Fruit fly (Drosophila melanogaster) whole organism, pupa: ENCODE measurements around the gene eIF4E6.

ENCODE experiments used
- CG10348 ChIP-seq: fragments of 200-800 bp; sonication (Bioruptor generic); IDR thresholded peaks from 2 replicates; pipeline ENCODE4 v1.3.6; 2022; ENCODE audit warnings: missing biosample characterization, missing genetic modification characterization
- CG12605 ChIP-seq: fragments of 200-800 bp; sonication (Bioruptor generic); IDR thresholded peaks from 2 replicates; pipeline ENCODE4 v1.3.6; 2022; ENCODE audit warnings: missing biosample characterization, missing genetic modification characterization
- CG13204 ChIP-seq: fragments of 200-800 bp; sonication (Bioruptor generic); optimal IDR thresholded peaks from 2 replicates; lab custom pipeline; 2018; ENCODE audit warnings: missing biosample characterization, mild to moderate bottlenecking, missing genetic modification characterization, moderate library complexity
- CG14655 ChIP-seq: fragments of 200-800 bp; sonication (Bioruptor generic); optimal IDR thresholded peaks from 3 replicates; lab custom pipeline; 2017; ENCODE audit warnings: mild to moderate bottlenecking, missing biosample characterization, missing genetic modification reagents, missing genetic modification characterization
- CG15710 ChIP-seq: fragments of 200-800 bp; sonication (Bioruptor generic); optimal IDR thresholded peaks from 2 replicates; lab custom pipeline; 2018; ENCODE audit warnings: missing biosample characterization, mild to moderate bottlenecking, missing genetic modification characterization, moderate library complexity
- CG17806 ChIP-seq: fragments of 200-800 bp; sonication (Bioruptor generic); optimal IDR thresholded peaks from 2 replicates; lab custom pipeline; 2018; ENCODE audit warnings: missing biosample characterization, mild to moderate bottlenecking, missing genetic modification characterization, moderate library complexity
- CG32121 ChIP-seq: fragments of 200-800 bp; sonication (Bioruptor generic); IDR thresholded peaks from 2 replicates; pipeline ENCODE4 v1.3.6; 2022; ENCODE audit warnings: missing biosample characterization, missing genetic modification characterization
- CG34367 ChIP-seq: fragments of 200-800 bp; sonication (Bioruptor generic); optimal IDR thresholded peaks from 2 replicates; lab custom pipeline; 2018; ENCODE audit warnings: missing biosample characterization, mild to moderate bottlenecking, missing genetic modification characterization
- CG4496 ChIP-seq: fragments of 200-800 bp; sonication (Bioruptor generic); IDR thresholded peaks from 3 replicates; pipeline ENCODE4 v1.3.6; 2022; ENCODE audit warnings: missing biosample characterization, missing genetic modification characterization
- CG8159 ChIP-seq: fragments of 200-800 bp; sonication (Bioruptor generic); optimal IDR thresholded peaks from 3 replicates; lab custom pipeline; 2018; ENCODE audit warnings: missing biosample characterization, mild to moderate bottlenecking, missing genetic modification characterization, moderate library complexity
- CG8301 ChIP-seq: fragments of 200-800 bp; sonication (Bioruptor generic); optimal IDR thresholded peaks from 2 replicates; lab custom pipeline; 2018; ENCODE audit warnings: missing biosample characterization, mild to moderate bottlenecking, missing genetic modification characterization
- CG9948 ChIP-seq: fragments of 200-800 bp; sonication (Bioruptor generic); optimal IDR thresholded peaks from 2 replicates; lab custom pipeline; 2018; ENCODE audit warnings: missing biosample characterization, mild to moderate bottlenecking, missing genetic modification characterization, moderate library complexity
- D1 ChIP-seq: fragments of 200-800 bp; sonication (Bioruptor generic); optimal IDR thresholded peaks from 2 replicates; lab custom pipeline; 2018; ENCODE audit warnings: missing biosample characterization, mild to moderate bottlenecking, missing genetic modification characterization, moderate library complexity
- EcR ChIP-seq: fragments of 200-800 bp; sonication (Bioruptor generic); optimal IDR thresholded peaks from 3 replicates; lab custom pipeline; 2019; ENCODE audit warnings: missing biosample characterization, missing genetic modification characterization, mild to moderate bottlenecking, moderate library complexity, missing genetic modification reagents
- Ets98B ChIP-seq: fragments of 200-800 bp; sonication (Bioruptor generic); IDR thresholded peaks from 2 replicates; pipeline ENCODE4 v1.3.6; 2022; ENCODE audit warnings: missing biosample characterization, missing genetic modification characterization
- Pif1A ChIP-seq: fragments of 200-800 bp; sonication (Bioruptor generic); optimal IDR thresholded peaks from 3 replicates; lab custom pipeline; 2016; ENCODE audit warnings: missing biosample characterization, missing genetic modification characterization
- Pif1B ChIP-seq: fragments of 200-800 bp; sonication (Bioruptor generic); optimal IDR thresholded peaks from 3 replicates; lab custom pipeline; 2016; ENCODE audit warnings: missing biosample characterization, missing genetic modification characterization
- Snoo ChIP-seq: fragments of 200-800 bp; sonication (Bioruptor generic); optimal IDR thresholded peaks from 3 replicates; lab custom pipeline; 2017; ENCODE audit warnings: missing biosample characterization, mild to moderate bottlenecking, missing genetic modification characterization, inconsistent platforms
- fd96Ca ChIP-seq: fragments of 200-800 bp; sonication (Bioruptor generic); IDR thresholded peaks from 3 replicates; pipeline ENCODE4 v1.3.6; 2022; ENCODE audit warnings: missing biosample characterization, missing genetic modification characterization
- gl ChIP-seq: fragments of 200-800 bp; sonication (Bioruptor generic); optimal IDR thresholded peaks from 2 replicates; lab custom pipeline; 2018; ENCODE audit warnings: missing biosample characterization, mild to moderate bottlenecking, missing genetic modification characterization
- rn ChIP-seq: fragments of 200-800 bp; sonication (Bioruptor generic); IDR thresholded peaks from 2 replicates; pipeline ENCODE4 v1.3.6; 2022; ENCODE audit warnings: missing biosample characterization, missing genetic modification characterization

The eIF4E6 gene

DNA sequence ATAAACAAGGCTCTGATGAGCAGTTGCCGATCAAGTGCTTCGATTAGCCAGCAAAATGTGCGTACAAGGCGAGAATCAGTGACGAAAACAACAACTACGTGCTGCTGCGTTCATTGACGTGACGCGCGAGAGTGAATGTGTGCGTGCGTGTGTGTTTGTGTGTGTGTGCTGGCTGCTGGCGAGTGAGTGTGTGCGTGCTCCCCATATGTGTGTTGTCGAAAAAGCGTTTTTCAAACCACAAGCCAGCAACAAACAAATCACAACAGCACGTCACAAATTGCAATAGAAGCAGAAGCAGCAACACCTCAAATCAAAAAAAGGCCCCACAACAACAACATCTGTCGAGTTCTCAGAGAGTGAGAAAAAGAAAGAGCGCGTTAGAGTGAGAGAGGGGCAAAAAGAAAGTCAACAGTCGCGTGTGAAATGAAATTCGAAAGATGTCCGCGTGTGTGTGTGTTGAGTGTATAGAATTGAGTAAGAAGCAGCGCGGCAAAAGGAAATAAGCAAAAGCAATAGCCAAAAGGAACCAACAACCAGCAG lies 37.0 kb upstream of the eIF4E6 start:
- TF ChIP-seq EcR (GFP tag; lab: Kevin White, UChicago) (peak; percentile 96), CG8301 (tag; lab: Kevin White, UChicago) (no peak), Pif1A (GFP tag; lab: Kevin White, UChicago) (no peak), rn (GFP tag; lab: Robert Waterston, UW) (no peak), CG10348 (GFP tag; lab: Robert Waterston, UW) (no peak)

DNA sequence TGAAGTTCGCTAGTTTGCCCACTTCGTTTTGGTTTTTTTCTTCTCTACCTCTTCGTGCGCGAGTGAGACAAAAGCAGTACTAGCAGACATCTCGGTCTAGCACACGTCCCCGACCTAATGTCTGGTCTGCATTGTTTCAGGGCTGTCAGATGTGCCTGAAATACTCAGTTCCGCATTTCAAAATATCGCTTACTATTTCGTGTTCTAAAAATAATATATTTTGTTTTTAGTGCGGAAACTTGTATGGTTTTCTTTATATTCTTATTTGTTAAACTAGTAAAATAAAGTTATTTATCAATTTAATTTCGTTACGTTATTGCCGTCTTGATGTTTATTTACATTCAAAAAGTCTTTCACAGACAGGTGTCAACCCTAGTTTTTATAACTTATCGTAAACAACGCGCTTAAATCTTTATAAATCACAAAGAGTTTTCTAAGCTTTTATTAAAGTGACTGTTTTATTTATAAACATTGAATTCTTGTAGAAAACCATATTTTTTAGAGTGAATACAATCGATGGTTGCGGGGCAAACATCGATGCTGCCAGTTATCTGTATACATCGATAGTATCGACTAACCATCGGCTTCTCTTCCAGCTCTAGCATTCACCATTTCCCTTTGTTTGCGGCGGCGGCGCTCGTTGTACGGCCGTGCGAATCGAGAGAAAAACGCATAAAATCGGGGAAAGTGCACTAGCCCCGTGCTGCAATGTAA lies 36.4 kb upstream of the eIF4E6 start:
- peak; percentile 71 for TF ChIP-seq CG9948
- TF ChIP-seq CG8159 = peak; percentile 82
- peak; percentile 62 for TF ChIP-seq Pif1B (GFP tag; lab: Kevin White, UChicago)
- TF ChIP-seq CG14655 (GFP tag; lab: Kevin White, UChicago) = peak; percentile 75
- TF ChIP-seq CG34367 (tag; lab: Kevin White, UChicago) = peak; percentile 42
- peak; percentile 46 for TF ChIP-seq Snoo (tag; lab: Kevin White, UChicago)
- TF ChIP-seq fd96Ca = no peak
- TF ChIP-seq EcR (GFP tag; lab: Kevin White, UChicago) = no peak
- no peak for TF ChIP-seq CG32121 (GFP tag; lab: Robert Waterston, UW)
- TF ChIP-seq CG13204 = no peak
- no peak for TF ChIP-seq CG4496 (GFP tag; lab: Robert Waterston, UW)
- TF ChIP-seq Pif1A (GFP tag; lab: Kevin White, UChicago) = peak; percentile 59
- no peak for TF ChIP-seq CG12605
- TF ChIP-seq CG17806 (tag; lab: Kevin White, UChicago) = peak; percentile 75
- TF ChIP-seq gl (tag; lab: Kevin White, UChicago) = no peak
- peak; percentile 56 for TF ChIP-seq CG8301 (tag; lab: Kevin White, UChicago)
- TF ChIP-seq CG15710 (tag; lab: Kevin White, UChicago) = peak; percentile 80
- TF ChIP-seq, all 21 proteins: peak for 10

DNA sequence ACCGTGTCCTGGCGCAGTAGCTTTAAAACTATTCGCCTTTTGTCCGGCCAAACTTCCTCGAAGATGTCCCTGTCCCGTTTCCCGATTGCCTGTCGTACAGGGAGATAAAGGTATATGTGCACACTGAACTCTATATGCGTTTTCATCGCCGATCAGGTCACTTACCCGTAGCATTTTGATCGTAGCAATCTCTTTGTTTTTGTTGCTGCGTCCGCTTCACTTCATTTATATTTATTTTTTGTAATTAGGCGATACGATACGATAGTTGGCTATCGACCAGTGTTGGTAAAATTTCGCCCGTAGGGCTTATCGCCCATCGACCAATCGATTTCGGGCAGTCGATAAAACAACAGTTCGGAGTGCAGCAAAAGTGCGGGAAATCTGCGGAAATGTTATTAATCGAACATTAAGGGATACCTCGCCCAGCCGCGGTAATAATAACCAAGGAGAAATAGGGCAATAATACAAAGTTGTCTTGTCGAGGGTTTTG lies 35.8 kb upstream of the eIF4E6 start, which contains the start of the genes Cul5 and Bicra:
Gene Cul5 (minus strand): TSS at position 259 of the 490 bp plus-strand sequence.
Gene Bicra (plus strand): TSS at position 324 of the 490 bp plus-strand sequence.
- TF ChIP-seq CG12605 (peak; percentile 51; the same call in 1 of the 2 replicates), CG4496 (GFP tag; lab: Robert Waterston, UW) (no peak), CG10348 (GFP tag; lab: Robert Waterston, UW) (no peak), CG8301 (tag; lab: Kevin White, UChicago) (no peak), Snoo (tag; lab: Kevin White, UChicago) (no peak), CG9948 (no peak), EcR (GFP tag; lab: Kevin White, UChicago) (peak; percentile 94), fd96Ca (no peak; the same call in 2 of the 3 replicates), Pif1A (GFP tag; lab: Kevin White, UChicago) (no peak)

DNA sequence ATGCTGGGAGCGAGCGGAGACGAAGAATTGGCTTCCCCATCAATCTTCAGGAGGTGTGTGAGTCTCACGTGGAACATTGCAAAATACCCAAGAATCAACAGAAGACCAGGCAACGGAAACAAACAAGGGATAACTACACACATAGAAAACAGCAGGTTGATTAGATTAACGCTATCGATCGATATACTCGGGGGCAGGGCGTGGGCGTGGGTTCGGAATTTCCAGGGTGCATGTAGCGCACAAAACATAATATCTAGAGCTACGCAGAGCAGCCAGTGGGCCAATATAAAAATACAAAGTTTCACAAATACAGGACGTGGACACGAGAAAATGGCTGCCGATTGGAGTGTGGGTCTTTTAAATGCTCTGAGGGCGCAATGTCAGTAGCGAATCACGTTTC lies 32.4 kb upstream of the eIF4E6 start:
- TF ChIP-seq CG8159 = no peak
- no peak for TF ChIP-seq CG13204
- no peak for TF ChIP-seq Pif1B (GFP tag; lab: Kevin White, UChicago)
- no peak for TF ChIP-seq CG17806 (tag; lab: Kevin White, UChicago)
- TF ChIP-seq D1 (tag; lab: Kevin White, UChicago) = no peak
- TF ChIP-seq fd96Ca = no peak
- no peak for TF ChIP-seq gl (tag; lab: Kevin White, UChicago)
- no peak for TF ChIP-seq CG34367 (tag; lab: Kevin White, UChicago)
- no peak for TF ChIP-seq CG8301 (tag; lab: Kevin White, UChicago)
- TF ChIP-seq Ets98B = no peak
- no peak for TF ChIP-seq rn (GFP tag; lab: Robert Waterston, UW)
- no peak for TF ChIP-seq EcR (GFP tag; lab: Kevin White, UChicago)
- no peak for TF ChIP-seq CG9948
- no peak for TF ChIP-seq CG12605
- no peak for TF ChIP-seq Pif1A (GFP tag; lab: Kevin White, UChicago)
- no peak for TF ChIP-seq Snoo (tag; lab: Kevin White, UChicago)
- TF ChIP-seq CG15710 (tag; lab: Kevin White, UChicago) = no peak

DNA sequence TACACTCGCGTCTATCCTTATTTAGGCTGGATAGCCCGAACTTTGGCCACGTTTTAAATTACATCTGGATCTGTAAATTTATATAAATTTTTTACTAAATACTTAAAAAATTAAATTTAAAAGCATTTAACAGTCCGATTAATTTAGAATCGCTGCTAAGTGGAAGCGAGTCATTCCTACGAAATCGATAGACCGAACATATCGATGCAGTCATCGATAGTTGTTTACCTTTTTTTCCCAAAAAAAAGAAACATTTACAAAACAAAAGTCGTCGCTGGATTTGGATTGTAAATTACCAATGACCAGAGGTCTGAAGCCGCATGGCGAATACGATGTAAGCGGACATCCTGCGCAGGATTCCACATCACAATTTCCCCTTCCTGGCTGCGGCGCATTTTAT lies 28.7 kb upstream of the eIF4E6 start, which contains the start of gene Sirt7:
Gene Sirt7 (plus strand): TSS at position 218 of the 400 bp plus-strand sequence.
- TF ChIP-seq CG8159 (peak; percentile 77), CG17806 (tag; lab: Kevin White, UChicago) (peak; percentile 66), CG12605 (peak; percentile 87), Ets98B (peak; percentile 82), CG9948 (peak; percentile 64), CG8301 (tag; lab: Kevin White, UChicago) (no peak), Pif1A (GFP tag; lab: Kevin White, UChicago) (no peak), Snoo (tag; lab: Kevin White, UChicago) (peak; percentile 67), D1 (tag; lab: Kevin White, UChicago) (no peak), rn (GFP tag; lab: Robert Waterston, UW) (peak; percentile 56; the same call in 1 of the 2 replicates), CG13204 (no peak), CG32121 (GFP tag; lab: Robert Waterston, UW) (peak; percentile 85), CG15710 (tag; lab: Kevin White, UChicago) (peak; percentile 73), CG4496 (GFP tag; lab: Robert Waterston, UW) (peak; percentile 89), fd96Ca (peak; percentile 89), gl (tag; lab: Kevin White, UChicago) (peak; percentile 78), Pif1B (GFP tag; lab: Kevin White, UChicago) (no peak), CG14655 (GFP tag; lab: Kevin White, UChicago) (peak; percentile 82), CG10348 (GFP tag; lab: Robert Waterston, UW) (no peak), CG34367 (tag; lab: Kevin White, UChicago) (peak; percentile 83), EcR (GFP tag; lab: Kevin White, UChicago) (no peak)
- TF ChIP-seq, all 21 proteins: peak for 14
